Fruit fly (Drosophila melanogaster): ENCODE measurements around the gene P58IPK.

Gene P58IPK

DNA sequence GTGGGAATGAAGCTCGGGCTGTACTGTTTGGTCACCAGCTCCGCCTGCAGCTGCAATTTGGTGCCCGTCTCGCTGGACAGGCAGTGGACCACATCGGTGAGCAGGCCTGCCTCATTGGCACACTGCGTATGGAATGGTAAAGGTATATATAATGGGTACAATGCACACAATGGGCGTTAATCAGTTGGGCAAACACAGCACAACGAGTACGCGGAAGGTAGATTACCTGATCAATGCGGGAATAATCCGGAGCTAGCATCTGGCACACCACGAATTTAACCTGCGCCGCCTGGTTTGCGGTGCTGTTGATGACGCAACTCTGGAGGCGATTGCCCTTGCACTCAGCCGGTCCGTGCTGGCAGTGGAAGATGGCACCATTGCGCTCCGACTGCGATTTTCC, 38.7 kb downstream of the P58IPK start:
- TF ChIP-seq jim (GFP tag; optimal IDR thresholded peaks at IDR 0.05), result no peak
- TF ChIP-seq Hr83 (GFP tag; optimal IDR thresholded peaks at IDR 0.05; ENCODE audit: poor library complexity, severe bottlenecking), result peak; percentile 89
- no peak for TF ChIP-seq pan (optimal IDR thresholded peaks at IDR 0.05)
- TF ChIP-seq usp (GFP tag; optimal IDR thresholded peaks at IDR 0.05), result no peak

DNA sequence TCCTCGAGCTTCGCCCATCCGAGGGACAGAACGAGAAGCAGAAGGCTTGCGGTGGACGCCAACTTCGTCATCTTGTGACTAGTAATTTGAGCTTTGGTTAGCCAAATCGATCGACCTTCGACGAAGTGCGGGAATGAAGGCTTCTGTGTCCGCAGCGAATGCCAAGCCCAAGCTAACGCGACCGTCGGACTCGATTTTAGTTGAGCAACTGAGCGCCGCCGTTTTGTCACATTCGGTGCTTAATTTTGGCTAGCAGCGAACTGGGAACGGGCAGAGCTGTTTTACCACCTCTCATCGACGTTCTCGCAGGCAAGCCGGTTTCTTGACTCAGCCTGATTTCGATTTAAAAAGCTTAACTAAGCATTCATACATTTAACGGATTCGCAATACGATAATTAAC, 39.5 kb downstream of the P58IPK start:
- TF ChIP-seq dl (GFP tag; optimal IDR thresholded peaks at IDR 0.05; ENCODE audit: insufficient read depth in 1 of 2, partially characterized antibody in 2 of 2), result no peak
- no peak for TF ChIP-seq Jra (GFP tag; optimal IDR thresholded peaks at IDR 0.05)
- TF ChIP-seq CG32264 (GFP tag; optimal IDR thresholded peaks at IDR 0.05), result no peak
- no peak for TF ChIP-seq dsf (GFP tag; optimal IDR thresholded peaks at IDR 0.05; ENCODE audit: borderline replicate concordance)
- no peak for TF ChIP-seq Abd-B (GFP tag; optimal IDR thresholded peaks at IDR 0.05)
- TF ChIP-seq Hr83 (GFP tag; optimal IDR thresholded peaks at IDR 0.05; ENCODE audit: poor library complexity, severe bottlenecking), result no peak
- TF ChIP-seq Hr78 (GFP tag; optimal IDR thresholded peaks at IDR 0.05), result no peak
- no peak for TF ChIP-seq tai (GFP tag; optimal IDR thresholded peaks at IDR 0.05)
- no peak for TF ChIP-seq lola (GFP tag; optimal IDR thresholded peaks at IDR 0.05)
- TF ChIP-seq Myc (optimal IDR thresholded peaks at IDR 0.05), result no peak
- no peak for TF ChIP-seq Vsx2 (GFP tag; optimal IDR thresholded peaks at IDR 0.05; ENCODE audit: partially characterized antibody)

DNA sequence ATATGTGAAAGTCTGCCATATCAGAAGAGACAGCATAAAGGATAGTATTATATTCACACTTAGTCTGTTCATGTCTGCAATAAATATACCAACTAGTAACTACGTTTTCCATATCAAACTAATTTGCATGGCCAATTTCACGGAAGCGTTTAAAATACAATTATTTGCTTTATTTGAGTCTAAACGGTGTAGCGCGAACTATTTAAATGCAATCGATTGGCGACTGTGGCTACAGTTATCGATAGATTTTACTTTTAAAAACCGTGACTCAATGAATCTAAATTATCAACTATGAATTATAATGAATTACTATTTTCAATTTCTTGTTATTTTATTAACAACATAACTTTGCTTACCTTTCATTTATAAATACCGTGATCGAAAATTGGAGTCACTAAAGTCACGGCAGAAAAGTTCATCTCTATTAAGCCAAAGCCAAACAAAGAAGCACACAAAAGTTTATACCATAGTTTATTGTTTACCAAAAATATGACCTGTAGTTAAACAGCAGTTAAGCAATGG, 40.2 kb downstream of the P58IPK start, which contains the start of the genes CG9427 and CG8319:
Gene CG9427 (minus strand): TSS at position 51 of the 522 bp plus-strand sequence.
Gene CG8319 (plus strand): TSS at position 442 of the 522 bp plus-strand sequence.
- TF ChIP-seq dsf (GFP tag; optimal IDR thresholded peaks at IDR 0.05; ENCODE audit: borderline replicate concordance) (no peak), Myc (optimal IDR thresholded peaks at IDR 0.05) (no peak), dl (GFP tag; optimal IDR thresholded peaks at IDR 0.05; ENCODE audit: insufficient read depth in 1 of 2, partially characterized antibody in 2 of 2) (no peak), N (GFP tag; optimal IDR thresholded peaks at IDR 0.05) (no peak), pan (optimal IDR thresholded peaks at IDR 0.05) (no peak), Dfd (GFP tag; optimal IDR thresholded peaks at IDR 0.05) (no peak), brk (GFP tag; optimal IDR thresholded peaks at IDR 0.05) (peak; percentile 58), h (GFP tag; optimal IDR thresholded peaks at IDR 0.05) (peak; percentile 75), sage (GFP tag; optimal IDR thresholded peaks at IDR 0.05) (peak; percentile 6), ey (GFP tag; optimal IDR thresholded peaks at IDR 0.05) (peak; percentile 61), dmrt93B (GFP tag; optimal IDR thresholded peaks at IDR 0.05) (no peak), sv (GFP tag; optimal IDR thresholded peaks at IDR 0.05) (peak; percentile 48), Hr83 (GFP tag; optimal IDR thresholded peaks at IDR 0.05; ENCODE audit: poor library complexity, severe bottlenecking) (no peak), woc (GFP tag; optimal IDR thresholded peaks at IDR 0.05) (peak; percentile 25), HLH106 (tag; optimal IDR thresholded peaks at IDR 0.05) (peak; percentile 62), fru (GFP tag; optimal IDR thresholded peaks at IDR 0.05) (peak; percentile 60), CG9705 (GFP tag; optimal IDR thresholded peaks at IDR 0.05) (peak; percentile 8), foxo (GFP tag; optimal IDR thresholded peaks at IDR 0.05) (peak in 1 of 2 experiments; percentile 73), Jra (GFP tag; optimal IDR thresholded peaks at IDR 0.05) (peak; percentile 84), lola (GFP tag; optimal IDR thresholded peaks at IDR 0.05) (no peak), Vsx2 (GFP tag; optimal IDR thresholded peaks at IDR 0.05; ENCODE audit: partially characterized antibody) (no peak), Hnf4 (GFP tag; optimal IDR thresholded peaks at IDR 0.05) (peak; percentile 79), Sp1 (GFP tag; optimal IDR thresholded peaks at IDR 0.05) (peak; percentile 59), CG32264 (GFP tag; optimal IDR thresholded peaks at IDR 0.05) (no peak), br (GFP tag; optimal IDR thresholded peaks at IDR 0.05) (peak; percentile 60), Rel (GFP tag; optimal IDR thresholded peaks at IDR 0.05) (no peak), Rel (tag; optimal IDR thresholded peaks at IDR 0.05) (peak; percentile 39), OdsH (GFP tag; optimal IDR thresholded peaks at IDR 0.05) (peak; percentile 45), rgr (GFP tag; optimal IDR thresholded peaks at IDR 0.05) (peak; percentile 73), psq (GFP tag; optimal IDR thresholded peaks at IDR 0.05) (peak; percentile 42), Dif (GFP tag; optimal IDR thresholded peaks at IDR 0.05; ENCODE audit: partially characterized antibody) (no peak), CrebA (GFP tag; optimal IDR thresholded peaks at IDR 0.05; ENCODE audit: borderline replicate concordance) (no peak)
